Worm (Caenorhabditis elegans): ENCODE results near the gene urm-1.

DNA sequence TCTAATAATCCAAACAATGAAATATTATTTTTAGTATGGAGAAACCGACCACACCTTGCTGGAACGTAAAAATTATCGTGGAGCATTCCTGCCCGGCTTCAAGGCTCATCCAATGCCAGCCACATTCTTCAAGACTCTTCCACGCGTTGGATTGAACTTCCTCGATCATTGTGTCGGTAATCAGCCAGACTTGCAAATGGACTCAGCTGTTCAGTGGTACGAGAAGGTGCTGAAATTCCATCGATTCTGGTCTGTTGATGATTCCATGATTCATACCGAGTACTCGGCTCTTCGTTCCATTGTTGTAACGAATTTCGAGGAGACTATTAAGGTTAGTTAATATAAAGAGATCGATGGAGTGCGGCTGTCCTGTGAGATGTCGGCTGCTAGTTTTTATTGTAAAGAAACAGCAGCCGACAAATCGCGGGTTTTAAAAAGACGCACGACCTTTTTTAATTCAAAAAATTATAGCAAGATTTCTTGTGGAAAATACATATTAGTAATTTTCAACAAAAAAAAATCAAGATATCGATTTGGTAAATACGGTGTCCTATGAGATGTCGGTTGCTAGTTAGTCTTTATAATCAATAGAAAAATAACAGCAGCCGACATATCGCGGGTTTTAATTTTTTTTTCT lies 30.9 kb downstream of the urm-1 start:
- no peak for TF ChIP-seq egl-27 (tag; optimal IDR thresholded peaks at IDR 0.05)
- TF ChIP-seq unc-62 (GFP tag; optimal IDR thresholded peaks at IDR 0.05) = no peak
- TF ChIP-seq ceh-82 (tag; optimal IDR thresholded peaks at IDR 0.05) = no peak
